Fruit fly (Drosophila melanogaster) whole organism, embryonic: Measurements from ENCODE around the gene cype.
A peak's percentile ranks its signal among the peaks of the same experiment; 100 is the strongest.

Experiments used
- Atf6 ChIP-seq: fragments of 200-800 bp; sonication (Bioruptor generic); IDR thresholded peaks from 2 replicates; pipeline ENCODE4 v1.3.6; 2022; ENCODE audit warnings: missing biosample characterization, missing genetic modification characterization
- B-H2 ChIP-seq: fragments of 200-800 bp; sonication (Bioruptor generic); optimal IDR thresholded peaks from 2 replicates; lab custom pipeline; 2018; ENCODE audit warnings: missing biosample characterization, mild to moderate bottlenecking, missing genetic modification characterization
- CG10462 ChIP-seq: fragments of 200-800 bp; sonication (Bioruptor generic); optimal IDR thresholded peaks from 2 replicates; lab custom pipeline; 2016; ENCODE audit warnings: missing biosample characterization, missing genetic modification characterization
- CG11398 ChIP-seq: fragments of 200-800 bp; sonication (Bioruptor generic); optimal IDR thresholded peaks from 2 replicates; lab custom pipeline; 2016; ENCODE audit warnings: missing biosample characterization, missing genetic modification characterization
- CG11723 ChIP-seq: fragments of 200-800 bp; sonication (Bioruptor generic); optimal IDR thresholded peaks from 2 replicates; lab custom pipeline; 2017; ENCODE audit warnings: missing biosample characterization, mild to moderate bottlenecking, missing genetic modification characterization
- CG1233 ChIP-seq: fragments of 200-800 bp; sonication (Bioruptor generic); optimal IDR thresholded peaks from 4 replicates; lab custom pipeline; 2018; ENCODE audit warnings: missing biosample characterization, mild to moderate bottlenecking, missing genetic modification characterization
- CG14710 ChIP-seq: fragments of 200-800 bp; sonication (Bioruptor generic); optimal IDR thresholded peaks from 3 replicates; lab custom pipeline; 2019; ENCODE audit warnings: missing biosample characterization, mild to moderate bottlenecking, missing genetic modification characterization, moderate library complexity
- CG1647 ChIP-seq: fragments of 200-800 bp; sonication (Bioruptor generic); optimal IDR thresholded peaks from 3 replicates; lab custom pipeline; 2016; ENCODE audit warnings: missing biosample characterization, missing genetic modification characterization
- CG30403 ChIP-seq: fragments of 200-800 bp; sonication (Bioruptor generic); optimal IDR thresholded peaks from 3 replicates; lab custom pipeline; 2016; ENCODE audit warnings: missing biosample characterization, missing genetic modification characterization
- CG32767 ChIP-seq: fragments of 200-800 bp; sonication (Bioruptor generic); IDR thresholded peaks from 2 replicates; pipeline ENCODE4 v1.3.6; 2022; ENCODE audit warnings: missing biosample characterization, missing genetic modification characterization
- CG34422 ChIP-seq: fragments of 200-800 bp; sonication (Bioruptor generic); IDR thresholded peaks from 3 replicates; pipeline ENCODE4 v1.3.6; 2022; ENCODE audit warnings: missing biosample characterization, missing genetic modification characterization
- CG42726 ChIP-seq: fragments of 200-800 bp; sonication (Bioruptor generic); IDR thresholded peaks from 2 replicates; pipeline ENCODE4 v1.3.6; 2022; ENCODE audit warnings: missing biosample characterization, missing genetic modification characterization; ENCODE audit not compliant: partially characterized antibody
- CG4328 ChIP-seq: fragments of 200-800 bp; sonication (Bioruptor generic); optimal IDR thresholded peaks from 3 replicates; lab custom pipeline; 2017; ENCODE audit warnings: missing biosample characterization, missing genetic modification reagents, missing genetic modification characterization
- CG4730 ChIP-seq: fragments of 200-800 bp; sonication (Bioruptor generic); IDR thresholded peaks from 2 replicates; pipeline ENCODE4 v1.3.6; 2022; ENCODE audit warnings: missing biosample characterization, missing genetic modification characterization
- CG6683 ChIP-seq: fragments of 200-800 bp; sonication (Bioruptor generic); optimal IDR thresholded peaks from 2 replicates; lab custom pipeline; 2017; ENCODE audit warnings: missing biosample characterization, mild to moderate bottlenecking, missing genetic modification characterization, missing genetic modification reagents
- CG6854 ChIP-seq: fragments of 200-800 bp; sonication (Bioruptor generic); optimal IDR thresholded peaks from 3 replicates; lab custom pipeline; 2017; ENCODE audit warnings: missing biosample characterization, mild to moderate bottlenecking, missing genetic modification characterization
- CG7357 ChIP-seq: fragments of 200-800 bp; sonication (Bioruptor generic); IDR thresholded peaks from 3 replicates; pipeline ENCODE4 v1.3.6; 2022; ENCODE audit warnings: missing biosample characterization, missing genetic modification characterization
- CG7786 ChIP-seq: fragments of 200-800 bp; sonication (Bioruptor generic); optimal IDR thresholded peaks from 2 replicates; lab custom pipeline; 2016; ENCODE audit warnings: missing biosample characterization, missing genetic modification characterization
- CG8290 ChIP-seq, 3 experiments: fragments of 200-800 bp; sonication (Bioruptor generic); optimal IDR thresholded peaks; 2 replicates each; lab custom pipeline; 2016 to 2019; ENCODE audit warnings: missing biosample characterization in 3 of 3, missing genetic modification characterization in 3 of 3, mild to moderate bottlenecking in 2 of 3, moderate library complexity in 1 of 3
- CG9727 ChIP-seq: fragments of 200-800 bp; sonication (Bioruptor generic); optimal IDR thresholded peaks from 3 replicates; lab custom pipeline; 2017; ENCODE audit warnings: missing biosample characterization, mild to moderate bottlenecking, missing genetic modification characterization
- CG9797 ChIP-seq: fragments of 200-800 bp; sonication (Bioruptor generic); optimal IDR thresholded peaks from 3 replicates; lab custom pipeline; 2018; ENCODE audit warnings: missing biosample characterization, mild to moderate bottlenecking, missing genetic modification characterization
- CkIIα-i1 ChIP-seq: fragments of 200-800 bp; sonication (Bioruptor generic); IDR thresholded peaks from 2 replicates; pipeline ENCODE4 v1.3.6; 2022; ENCODE audit warnings: missing biosample characterization, missing genetic modification characterization
- Deaf1 ChIP-seq: fragments of 200-800 bp; optimal IDR thresholded peaks from 3 replicates; lab custom pipeline; 2019; ENCODE audit warnings: missing biosample characterization, mild to moderate bottlenecking, missing genetic modification characterization, moderate library complexity
- Dfd ChIP-seq, 2 experiments: fragments of >200 bp; optimal IDR thresholded peaks; 2 replicates each; lab custom pipeline; 2017; ENCODE audit warnings: missing biosample characterization in 2 of 2, missing genetic modification characterization in 2 of 2
- Fer1 ChIP-seq: fragments of 200-800 bp; sonication (Bioruptor generic); optimal IDR thresholded peaks from 2 replicates; lab custom pipeline; 2017; ENCODE audit warnings: missing biosample characterization, mild to moderate bottlenecking, missing genetic modification characterization
- Gug ChIP-seq: fragments of 200-800 bp; sonication (Bioruptor generic); IDR thresholded peaks from 4 replicates; pipeline ENCODE4 v1.3.6; 2022; ENCODE audit warnings: missing biosample characterization, missing genetic modification characterization
- HLH4C ChIP-seq: fragments of 200-800 bp; sonication (Bioruptor generic); IDR thresholded peaks from 3 replicates; pipeline ENCODE4 v1.3.6; 2022; ENCODE audit warnings: missing biosample characterization, missing genetic modification characterization; ENCODE audit not compliant: partially characterized antibody
- HLHmδ ChIP-seq: fragments of 200-800 bp; sonication (Bioruptor generic); optimal IDR thresholded peaks from 2 replicates; lab custom pipeline; 2018; ENCODE audit warnings: missing biosample characterization, mild to moderate bottlenecking, missing genetic modification characterization, moderate library complexity
- Hey ChIP-seq: fragments of 200-800 bp; sonication (Bioruptor generic); optimal IDR thresholded peaks from 3 replicates; lab custom pipeline; 2018; ENCODE audit warnings: missing biosample characterization, mild to moderate bottlenecking, missing genetic modification characterization
- Jarid2 ChIP-seq: fragments of 200-800 bp; sonication (Bioruptor generic); optimal IDR thresholded peaks from 3 replicates; lab custom pipeline; 2017; ENCODE audit warnings: mild to moderate bottlenecking, missing biosample characterization, missing genetic modification reagents, missing genetic modification characterization
- Mrtf ChIP-seq: fragments of 200-800 bp; sonication (Bioruptor generic); IDR thresholded peaks from 3 replicates; pipeline ENCODE4 v1.3.6; 2022; ENCODE audit warnings: missing biosample characterization, missing genetic modification characterization
- Rfx ChIP-seq: fragments of 200-800 bp; sonication (Bioruptor generic); IDR thresholded peaks from 2 replicates; pipeline ENCODE4 v1.3.6; 2022; ENCODE audit warnings: missing biosample characterization, missing genetic modification characterization
- TFAM ChIP-seq: fragments of 200-800 bp; sonication (Bioruptor generic); optimal IDR thresholded peaks from 2 replicates; lab custom pipeline; 2017; ENCODE audit warnings: missing biosample characterization, missing genetic modification characterization, inconsistent platforms
- ab ChIP-seq: fragments of 200-800 bp; sonication (Bioruptor generic); optimal IDR thresholded peaks from 2 replicates; lab custom pipeline; 2016; ENCODE audit warnings: missing biosample characterization, missing genetic modification characterization
- bcd ChIP-seq: fragments of 200-800 bp; sonication (Bioruptor generic); optimal IDR thresholded peaks from 2 replicates; lab custom pipeline; 2017; ENCODE audit warnings: missing biosample characterization, mild to moderate bottlenecking, missing genetic modification characterization
- ci ChIP-seq: fragments of 200-800 bp; sonication (Bioruptor generic); IDR thresholded peaks from 3 replicates; pipeline ENCODE4 v1.3.6; 2022; ENCODE audit warnings: missing biosample characterization, missing genetic modification characterization
- crc ChIP-seq: fragments of 200-800 bp; sonication (Bioruptor generic); optimal IDR thresholded peaks from 2 replicates; lab custom pipeline; 2016; ENCODE audit warnings: missing biosample characterization, missing genetic modification characterization
- danr ChIP-seq: fragments of 200-800 bp; sonication (Bioruptor generic); IDR thresholded peaks from 2 replicates; pipeline ENCODE4 v1.3.6; 2022; ENCODE audit warnings: missing biosample characterization, missing genetic modification characterization
- en ChIP-seq: fragments of 200-800 bp; sonication (Bioruptor generic); optimal IDR thresholded peaks from 2 replicates; lab custom pipeline; 2016; ENCODE audit warnings: missing biosample characterization, missing genetic modification characterization
- hbn ChIP-seq: fragments of 200-800 bp; sonication (Bioruptor generic); IDR thresholded peaks from 2 replicates; pipeline ENCODE4 v1.3.6; 2022; ENCODE audit warnings: missing biosample characterization, missing genetic modification characterization; ENCODE audit not compliant: partially characterized antibody
- ken ChIP-seq: fragments of 200-800 bp; sonication (Bioruptor generic); IDR thresholded peaks from 3 replicates; pipeline ENCODE4 v1.3.6; 2022; ENCODE audit warnings: missing biosample characterization, missing genetic modification characterization
- klu ChIP-seq: fragments of 200-800 bp; sonication (Bioruptor generic); IDR thresholded peaks from 2 replicates; pipeline ENCODE4 v1.3.6; 2022; ENCODE audit warnings: missing biosample characterization, missing genetic modification characterization
- luna ChIP-seq: fragments of 200-800 bp; sonication (Bioruptor generic); optimal IDR thresholded peaks from 2 replicates; lab custom pipeline; 2016; ENCODE audit warnings: missing biosample characterization, missing genetic modification characterization
- maf-S ChIP-seq: fragments of 200-800 bp; sonication (Bioruptor generic); optimal IDR thresholded peaks from 2 replicates; lab custom pipeline; 2016; ENCODE audit warnings: missing biosample characterization, missing genetic modification characterization
- p53 ChIP-seq: fragments of 200-800 bp; sonication (Bioruptor generic); optimal IDR thresholded peaks from 2 replicates; lab custom pipeline; 2016; ENCODE audit warnings: missing biosample characterization, missing genetic modification characterization
- row ChIP-seq: fragments of 200-800 bp; sonication (Bioruptor generic); IDR thresholded peaks from 3 replicates; pipeline ENCODE4 v1.3.6; 2022; ENCODE audit warnings: missing biosample characterization, missing genetic modification characterization
- stwl ChIP-seq: fragments of 200-800 bp; sonication (Bioruptor generic); optimal IDR thresholded peaks from 3 replicates; lab custom pipeline; 2018; ENCODE audit warnings: missing biosample characterization, mild to moderate bottlenecking, missing genetic modification characterization, moderate library complexity
- tin ChIP-seq: fragments of 200-800 bp; sonication (Bioruptor generic); optimal IDR thresholded peaks from 3 replicates; lab custom pipeline; 2016; ENCODE audit warnings: missing biosample characterization, missing genetic modification characterization
- vfl ChIP-seq: fragments of 200-800 bp; sonication (Bioruptor generic); optimal IDR thresholded peaks from 2 replicates; lab custom pipeline; 2016; ENCODE audit warnings: missing biosample characterization, missing genetic modification characterization
- zen2 ChIP-seq: fragments of 200-800 bp; sonication (Bioruptor generic); IDR thresholded peaks from 3 replicates; pipeline ENCODE4 v1.3.6; 2022; ENCODE audit warnings: missing biosample characterization, missing genetic modification characterization; ENCODE audit not compliant: partially characterized antibody

cype gene

DNA sequence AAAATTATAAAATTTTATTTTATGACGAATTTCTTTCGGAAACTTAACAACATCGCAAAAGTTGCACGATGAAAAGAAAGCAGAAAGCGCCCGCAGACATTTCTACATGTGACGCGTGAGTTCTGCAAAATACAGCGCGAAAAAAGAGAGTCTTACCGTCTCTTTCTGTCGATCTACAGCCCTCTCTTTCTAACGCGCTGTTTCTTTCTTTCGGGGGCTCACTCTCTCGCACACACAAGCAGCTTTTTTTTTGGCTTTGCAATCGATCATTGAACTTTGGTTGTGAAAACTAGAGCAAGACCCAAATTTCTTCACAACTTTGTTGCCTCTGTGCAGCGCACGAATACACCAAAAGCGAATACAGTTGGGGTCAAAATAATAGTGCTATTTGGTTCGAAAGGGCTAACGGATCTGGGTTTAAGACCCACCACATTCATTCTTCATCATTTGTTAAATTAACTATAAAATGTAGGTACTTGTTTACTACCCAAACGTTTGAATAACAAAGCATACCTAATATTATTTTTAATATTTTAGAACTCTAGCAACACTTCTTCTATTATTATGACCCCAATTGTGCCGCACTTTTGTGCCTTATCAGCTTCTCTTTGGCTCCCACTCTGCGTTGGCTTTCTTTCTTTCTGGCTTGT, 27.9 kb upstream of the cype start (continued):
- TF ChIP-seq CG6683 (GFP tag; lab: Kevin White, UChicago) (peak; percentile 46), ab (GFP tag; lab: Kevin White, UChicago) (peak; percentile 13), Deaf1 (peak; percentile 52), zen2 (no peak), CG8290 (GFP tag; optimal IDR thresholded peaks at IDR 0.05; lab: Kevin White, UChicago) (peak; percentile 74), CG8290 (tag; optimal IDR thresholded peaks at IDR 0.05; lab: Kevin White, UChicago) (no peak), tin (GFP tag; lab: Kevin White, UChicago) (peak; percentile 82), hbn (GFP tag; lab: Robert Waterston, UW) (no peak), HLHmδ (GFP tag; lab: Kevin White, UChicago) (no peak), stwl (no peak), CG30403 (peak; percentile 86), Fer1 (GFP tag; lab: Kevin White, UChicago) (peak; percentile 79), Dfd (GFP tag; optimal IDR thresholded peaks at IDR 0.05; lab: Kevin White, UChicago) (no peak), Atf6 (peak; percentile 86), Hey (tag; lab: Kevin White, UChicago) (peak; percentile 25), CG7786 (GFP tag; lab: Kevin White, UChicago) (peak; percentile 46), row (GFP tag; lab: Robert Waterston, UW) (peak; percentile 96), CG11723 (GFP tag; lab: Kevin White, UChicago) (peak; percentile 81), CG14710 (tag; lab: Kevin White, UChicago) (peak; percentile 76), HLH4C (no peak), CG32767 (GFP tag; lab: Robert Waterston, UW) (peak; percentile 83), B-H2 (no peak), CG7357 (GFP tag; lab: Robert Waterston, UW) (0 out of 3 replicates have a peak, but pooled peaks have one; percentile 38), ci (peak; percentile 93), p53 (GFP tag; lab: Kevin White, UChicago) (no peak), bcd (peak; percentile 76), luna (GFP tag; lab: Kevin White, UChicago) (no peak), CG9797 (GFP tag; lab: Kevin White, UChicago) (no peak), danr (GFP tag; lab: Robert Waterston, UW) (peak; percentile 71; the same call in 1 of the 2 replicates), maf-S (peak; percentile 47), Mrtf (GFP tag; lab: Robert Waterston, UW) (no peak; the same call in 2 of the 3 replicates), CG11398 (GFP tag; lab: Kevin White, UChicago) (no peak), CG4730 (GFP tag; lab: Robert Waterston, UW) (no peak), CG4328 (peak; percentile 55), Jarid2 (GFP tag; lab: Kevin White, UChicago) (peak; percentile 52), CG34422 (GFP tag; lab: Robert Waterston, UW) (peak; percentile 52; the same call in 1 of the 3 replicates), CG42726 (no peak), CG6854 (GFP tag; lab: Kevin White, UChicago) (peak; percentile 67), CG10462 (GFP tag; lab: Kevin White, UChicago) (peak; percentile 70), Gug (GFP tag; lab: Robert Waterston, UW) (peak; percentile 43; the same call in 3 of the 4 replicates), CG1233 (GFP tag; lab: Kevin White, UChicago) (peak; percentile 67), vfl (GFP tag; lab: Kevin White, UChicago) (peak; percentile 47), CG1647 (GFP tag; lab: Kevin White, UChicago) (peak; percentile 20), CkIIα-i1 (GFP tag; lab: Robert Waterston, UW) (no peak), CG9727 (GFP tag; lab: Kevin White, UChicago) (peak; percentile 52), klu (no peak), ken (GFP tag; lab: Robert Waterston, UW) (peak; percentile 77), Rfx (peak; percentile 55), en (GFP tag; lab: Kevin White, UChicago) (peak; percentile 39), crc (GFP tag; lab: Kevin White, UChicago) (peak; percentile 29), TFAM (no peak)
